Fruit fly (Drosophila melanogaster) whole organism, adult: ENCODE results near the gene CG1896.

Experiments
- CG11617 ChIP-seq: fragments of 200-800 bp; sonication (Bioruptor generic); optimal IDR thresholded peaks from 2 replicates; lab custom pipeline; 2017; ENCODE audit warnings: mild to moderate bottlenecking, missing biosample characterization, missing genetic modification reagents, missing genetic modification characterization
- CG12768 ChIP-seq: fragments of 200-800 bp; sonication (Bioruptor generic); optimal IDR thresholded peaks from 2 replicates; lab custom pipeline; 2017; ENCODE audit warnings: missing biosample characterization, missing genetic modification characterization, mild to moderate bottlenecking, moderate library complexity, missing genetic modification reagents
- CG14711 ChIP-seq: fragments of 200-800 bp; sonication (Bioruptor generic); optimal IDR thresholded peaks from 2 replicates; lab custom pipeline; 2018; ENCODE audit warnings: missing biosample characterization, mild to moderate bottlenecking, missing genetic modification characterization, moderate library complexity
- CG1620 ChIP-seq: fragments of 200-800 bp; sonication (Bioruptor generic); optimal IDR thresholded peaks from 2 replicates; lab custom pipeline; 2016; ENCODE audit warnings: missing biosample characterization, missing genetic modification characterization
- CG33017 ChIP-seq: fragments of 200-800 bp; sonication (Bioruptor generic); optimal IDR thresholded peaks from 2 replicates; lab custom pipeline; 2018; ENCODE audit warnings: missing biosample characterization, mild to moderate bottlenecking, missing genetic modification characterization, moderate library complexity
- CG5204 ChIP-seq: fragments of 200-800 bp; sonication (Bioruptor generic); optimal IDR thresholded peaks from 2 replicates; lab custom pipeline; 2016; ENCODE audit warnings: missing biosample characterization, missing genetic modification characterization
- CG7045 ChIP-seq: fragments of 200-800 bp; sonication (Bioruptor generic); optimal IDR thresholded peaks from 2 replicates; lab custom pipeline; 2017; ENCODE audit warnings: missing biosample characterization, mild to moderate bottlenecking, missing genetic modification characterization
- CG7101 ChIP-seq: fragments of 200-800 bp; sonication (Bioruptor generic); optimal IDR thresholded peaks from 2 replicates; lab custom pipeline; 2018; ENCODE audit warnings: missing biosample characterization, mild to moderate bottlenecking, missing genetic modification characterization, moderate library complexity
- Clk ChIP-seq: fragments of 200-800 bp; sonication (Bioruptor generic); optimal IDR thresholded peaks from 2 replicates; lab custom pipeline; 2017; ENCODE audit warnings: missing biosample characterization, missing genetic modification characterization
- Crg-1 ChIP-seq: fragments of 200-800 bp; sonication (Bioruptor generic); optimal IDR thresholded peaks from 2 replicates; lab custom pipeline; 2016; ENCODE audit warnings: missing biosample characterization, missing genetic modification characterization
- Hr96 ChIP-seq: fragments of 200-800 bp; sonication (Bioruptor generic); optimal IDR thresholded peaks from 2 replicates; lab custom pipeline; 2016; ENCODE audit warnings: missing biosample characterization, missing genetic modification characterization
- Mnt ChIP-seq: fragments of 200-800 bp; sonication (Bioruptor generic); optimal IDR thresholded peaks from 2 replicates; lab custom pipeline; 2016; ENCODE audit warnings: missing biosample characterization, mild to moderate bottlenecking, missing genetic modification characterization
- bab1 ChIP-seq: fragments of 200-800 bp; sonication (Bioruptor generic); optimal IDR thresholded peaks from 3 replicates; lab custom pipeline; 2019; ENCODE audit warnings: missing biosample characterization, mild to moderate bottlenecking, missing genetic modification characterization, moderate library complexity
- cic ChIP-seq: fragments of 200-800 bp; sonication (Bioruptor generic); optimal IDR thresholded peaks from 2 replicates; lab custom pipeline; 2017; ENCODE audit warnings: missing biosample characterization, mild to moderate bottlenecking, missing genetic modification characterization, moderate library complexity
- cnc ChIP-seq, 2 experiments: fragments of >200 bp; optimal IDR thresholded peaks; 2 replicates each; lab custom pipeline; 2017
- kay ChIP-seq: fragments of 200-800 bp; sonication (Bioruptor generic); peaks from one replicate; lab custom pipeline; 2016; ENCODE audit warnings: missing biosample characterization, missing genetic modification characterization, borderline replicate concordance
- ovo ChIP-seq: fragments of 200-800 bp; sonication (Bioruptor generic); optimal IDR thresholded peaks from 2 replicates; lab custom pipeline; 2016; ENCODE audit warnings: missing biosample characterization, missing genetic modification characterization
- pad ChIP-seq: fragments of 200-800 bp; sonication (Bioruptor generic); optimal IDR thresholded peaks from 3 replicates; lab custom pipeline; 2017; ENCODE audit warnings: missing biosample characterization, missing genetic modification characterization, mild to moderate bottlenecking, moderate library complexity, missing genetic modification reagents
- tj ChIP-seq: fragments of 200-800 bp; sonication (Bioruptor generic); optimal IDR thresholded peaks from 3 replicates; lab custom pipeline; 2017; ENCODE audit warnings: missing biosample characterization, mild to moderate bottlenecking, missing genetic modification characterization, moderate library complexity
- toe ChIP-seq: fragments of 200-800 bp; sonication (Bioruptor generic); optimal IDR thresholded peaks from 2 replicates; lab custom pipeline; 2016; ENCODE audit warnings: missing biosample characterization, missing genetic modification characterization

The CG1896 gene

DNA sequence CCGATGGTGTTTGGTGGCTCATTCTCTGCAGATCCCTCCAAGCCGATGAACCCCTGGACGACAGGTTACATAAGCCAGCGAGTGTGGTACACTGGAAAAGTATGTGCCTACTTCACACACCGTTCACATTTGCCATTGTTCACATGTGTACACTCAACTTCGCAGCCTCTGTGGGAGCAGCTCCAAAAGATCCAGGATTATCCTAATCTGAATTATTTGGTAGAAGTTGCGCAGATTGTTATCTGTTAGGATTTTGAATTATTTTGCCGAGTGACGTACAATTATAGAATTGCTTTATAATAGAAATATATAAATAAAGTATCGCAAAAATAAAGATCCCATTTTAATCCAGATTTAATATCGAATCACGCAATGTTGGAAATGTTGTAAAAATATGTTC is 23.4 kb downstream of the CG1896 start:
- no peak for TF ChIP-seq CG14711 (tag; lab: Kevin White, UChicago)
- no peak for TF ChIP-seq CG33017 (tag; lab: Kevin White, UChicago)
- TF ChIP-seq CG12768: no peak
- no peak for TF ChIP-seq toe (GFP tag; lab: Kevin White, UChicago)
- no peak for TF ChIP-seq Clk (GFP tag; lab: Kevin White, UChicago)
- no peak for TF ChIP-seq cnc (optimal IDR thresholded peaks at IDR 0.05; lab: Kevin White, UChicago)
- no peak for TF ChIP-seq CG7045 (GFP tag; lab: Kevin White, UChicago)
- TF ChIP-seq Crg-1 (GFP tag; lab: Kevin White, UChicago): no peak
- no peak for TF ChIP-seq ovo (GFP tag; lab: Kevin White, UChicago)
- no peak for TF ChIP-seq tj (GFP tag; lab: Kevin White, UChicago)
- TF ChIP-seq cic (GFP tag; lab: Kevin White, UChicago): no peak
- TF ChIP-seq Hr96 (GFP tag; lab: Kevin White, UChicago): no peak
- no peak for TF ChIP-seq CG11617 (GFP tag; lab: Kevin White, UChicago)
- TF ChIP-seq CG5204: no peak
- TF ChIP-seq CG1620: no peak
- TF ChIP-seq CG7101 (tag; lab: Kevin White, UChicago): no peak
- no peak for TF ChIP-seq Mnt

DNA sequence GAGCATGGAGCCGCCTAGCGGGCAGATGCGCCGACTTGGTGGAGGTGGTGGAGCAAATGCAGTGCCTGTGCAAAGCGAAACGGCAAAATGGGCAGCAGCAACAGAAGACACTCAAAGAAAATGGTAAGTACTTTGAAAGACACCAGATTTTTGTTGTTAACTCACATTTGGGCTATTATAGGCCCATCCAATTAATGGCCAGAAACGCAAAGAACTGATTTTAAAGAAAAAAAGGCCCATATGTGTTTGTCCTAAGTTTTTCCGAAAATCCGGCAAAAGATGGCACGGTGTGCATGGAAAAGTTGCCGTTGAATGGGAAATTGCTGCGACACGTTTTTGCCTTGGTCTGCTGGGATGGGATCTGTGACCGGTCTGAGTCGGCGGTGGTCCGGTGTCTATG is 24.1 kb downstream of the CG1896 start:
- TF ChIP-seq cic (GFP tag; lab: Kevin White, UChicago) (no peak), CG12768 (no peak), pad (no peak), Hr96 (GFP tag; lab: Kevin White, UChicago) (no peak), tj (GFP tag; lab: Kevin White, UChicago) (no peak), CG11617 (GFP tag; lab: Kevin White, UChicago) (no peak), kay (GFP tag; lab: Kevin White, UChicago) (no peak), CG33017 (tag; lab: Kevin White, UChicago) (no peak), Mnt (no peak), Clk (GFP tag; lab: Kevin White, UChicago) (no peak), CG7045 (GFP tag; lab: Kevin White, UChicago) (no peak), CG7101 (tag; lab: Kevin White, UChicago) (no peak), bab1 (GFP tag; lab: Kevin White, UChicago) (no peak)

DNA sequence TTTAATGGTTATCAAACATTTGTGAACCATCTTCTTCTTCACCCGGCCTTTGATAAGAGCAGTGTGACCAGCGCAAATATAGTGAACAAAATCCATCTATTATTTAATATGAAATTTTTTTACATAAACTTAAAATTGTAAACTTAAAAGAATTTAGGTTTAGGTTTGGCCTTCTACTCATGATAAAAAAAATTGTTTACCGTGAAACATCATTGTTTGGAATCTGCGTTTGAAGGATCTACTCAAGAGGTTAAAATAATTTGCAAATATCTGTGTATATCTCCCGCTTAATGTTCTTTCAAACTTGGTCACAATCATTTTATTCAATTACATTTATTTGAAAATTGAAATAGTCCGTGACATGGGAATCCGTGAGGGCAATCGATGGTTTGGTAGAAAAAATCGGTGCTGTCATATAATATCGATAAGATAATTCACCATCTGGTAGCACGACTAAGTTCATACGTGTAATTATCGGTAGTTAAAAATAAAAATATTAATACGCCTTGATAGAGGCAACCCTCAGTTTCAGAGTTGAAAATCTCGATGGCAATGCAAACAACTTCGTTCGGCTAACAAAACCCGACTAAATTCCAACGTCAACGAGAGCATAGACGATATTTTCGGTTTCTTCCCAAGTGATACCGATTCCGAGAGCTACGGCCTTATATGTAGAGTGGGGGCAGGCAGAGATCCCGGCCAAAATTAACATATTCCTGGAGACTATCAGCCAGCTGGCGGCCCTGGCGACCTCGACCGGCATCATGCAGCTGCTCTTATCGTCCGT is 27.9 kb downstream of the CG1896 start, which contains the start of the genes betaGlu and sip3:
Gene betaGlu, minus strand, starts transcription at position 59 of the 787 bp plus-strand sequence.
Gene sip3, plus strand, starts transcription at position 430 of the 787 bp plus-strand sequence.
- peak; percentile 7 for TF ChIP-seq pad
- no peak for TF ChIP-seq Hr96 (GFP tag; lab: Kevin White, UChicago)
- TF ChIP-seq Crg-1 (GFP tag; lab: Kevin White, UChicago): no peak
- TF ChIP-seq CG14711 (tag; lab: Kevin White, UChicago): no peak
- no peak for TF ChIP-seq Clk (GFP tag; lab: Kevin White, UChicago)
- peak; percentile 61 for TF ChIP-seq toe (GFP tag; lab: Kevin White, UChicago)
- peak; percentile 96 for TF ChIP-seq kay (GFP tag; lab: Kevin White, UChicago)
- TF ChIP-seq bab1 (GFP tag; lab: Kevin White, UChicago): peak; percentile 32
- peak; percentile 31 for TF ChIP-seq CG11617 (GFP tag; lab: Kevin White, UChicago)
- TF ChIP-seq CG1620: peak; percentile 7

DNA sequence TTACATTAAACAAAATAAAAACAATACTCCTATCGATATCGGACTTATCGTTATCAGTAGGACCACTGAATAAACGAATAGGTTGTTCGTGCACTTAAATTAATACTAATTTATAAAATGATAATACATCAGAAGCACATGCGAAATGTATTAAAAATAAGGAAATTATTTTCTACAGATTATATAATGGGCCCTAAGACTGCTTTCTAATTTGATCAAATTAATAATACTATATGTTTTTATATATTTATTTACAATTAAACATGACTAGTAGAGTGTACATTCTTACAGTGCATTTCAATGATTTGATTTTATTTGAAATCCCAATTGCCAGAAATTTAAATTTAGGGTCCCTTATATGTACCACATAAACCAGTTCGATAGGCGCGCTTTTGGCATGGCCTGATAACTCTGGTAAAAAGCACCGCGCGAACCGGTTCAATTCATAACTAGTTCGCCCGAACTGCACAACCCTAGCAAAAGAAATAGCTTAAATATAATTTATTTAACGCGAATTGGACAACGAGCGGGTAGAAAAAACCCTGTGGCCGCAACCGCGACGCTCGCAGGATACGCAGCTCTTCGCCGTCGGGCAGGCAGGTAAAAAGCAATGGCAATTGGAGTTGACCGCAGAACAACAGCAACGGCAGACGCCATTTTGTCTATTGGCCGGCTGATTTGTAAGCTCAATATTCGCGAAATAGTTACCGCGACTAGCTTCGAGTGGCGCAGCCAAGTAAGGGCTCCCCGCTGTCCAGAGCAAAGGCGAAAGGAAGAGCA is 32.7 kb downstream of the CG1896 start, which contains the start of the genes CG2126 and faf:
Gene CG2126, minus strand, starts transcription at position 70 of the 780 bp plus-strand sequence.
Gene faf, plus strand, starts transcription at position 438 of the 780 bp plus-strand sequence.
- peak; percentile 60 for TF ChIP-seq Mnt
- TF ChIP-seq CG12768: peak; percentile 64
- no peak for TF ChIP-seq kay (GFP tag; lab: Kevin White, UChicago)
- TF ChIP-seq tj (GFP tag; lab: Kevin White, UChicago): peak; percentile 47
- peak; percentile 76 for TF ChIP-seq CG33017 (tag; lab: Kevin White, UChicago)
- TF ChIP-seq Crg-1 (GFP tag; lab: Kevin White, UChicago): peak; percentile 66
- peak; percentile 72 for TF ChIP-seq CG1620
- peak; percentile 48 for TF ChIP-seq ovo (GFP tag; lab: Kevin White, UChicago)
- peak; percentile 83 for TF ChIP-seq CG7101 (tag; lab: Kevin White, UChicago)
- TF ChIP-seq cic (GFP tag; lab: Kevin White, UChicago): peak; percentile 29
- peak; percentile 54 for TF ChIP-seq Clk (GFP tag; lab: Kevin White, UChicago)
- peak; percentile 77 for TF ChIP-seq bab1 (GFP tag; lab: Kevin White, UChicago)
- no peak for TF ChIP-seq toe (GFP tag; lab: Kevin White, UChicago)
- TF ChIP-seq pad: peak; percentile 50
- TF ChIP-seq CG7045 (GFP tag; lab: Kevin White, UChicago): peak; percentile 76
- TF ChIP-seq CG5204: no peak
- TF ChIP-seq cnc (optimal IDR thresholded peaks at IDR 0.05; lab: Kevin White, UChicago): no peak
- no peak for TF ChIP-seq Hr96 (GFP tag; lab: Kevin White, UChicago)
- TF ChIP-seq CG11617 (GFP tag; lab: Kevin White, UChicago): peak; percentile 83
- peak; percentile 99 for TF ChIP-seq CG14711 (tag; lab: Kevin White, UChicago)
